Fruit fly (Drosophila melanogaster) whole organism, wandering third instar larva: ENCODE data around the gene CG14565.

Source experiments
- Abd-B ChIP-seq: fragments of >200 bp; optimal IDR thresholded peaks from 2 replicates; lab custom pipeline; 2017; ENCODE audit warnings: missing biosample characterization, missing genetic modification characterization
- CG32264 ChIP-seq: fragments of 200-800 bp; sonication (Bioruptor generic); optimal IDR thresholded peaks from 2 replicates; lab custom pipeline; 2016; ENCODE audit warnings: missing biosample characterization, missing genetic modification characterization
- CG9705 ChIP-seq: fragments of 200-800 bp; sonication (Bioruptor generic); optimal IDR thresholded peaks from 2 replicates; lab custom pipeline; 2018; ENCODE audit warnings: missing biosample characterization, mild to moderate bottlenecking, missing genetic modification characterization
- CrebA ChIP-seq: fragments of 200-800 bp; sonication (Bioruptor generic); optimal IDR thresholded peaks from 2 replicates; lab custom pipeline; 2016; ENCODE audit warnings: missing biosample characterization, mild to moderate bottlenecking, missing genetic modification characterization, borderline replicate concordance
- Dfd ChIP-seq: fragments of >200 bp; optimal IDR thresholded peaks from 2 replicates; lab custom pipeline; 2017; ENCODE audit warnings: missing biosample characterization, missing genetic modification characterization
- Dif ChIP-seq: fragments of 200-275, 200-300 bp; sonication (Bioruptor generic); optimal IDR thresholded peaks from 2 replicates; lab custom pipeline; 2018; ENCODE audit warnings: missing biosample characterization, missing genetic modification characterization; ENCODE audit not compliant: partially characterized antibody
- GATAd ChIP-seq: sonication (Bioruptor generic); optimal IDR thresholded peaks from 2 replicates; lab custom pipeline; 2016; ENCODE audit warnings: missing biosample characterization, missing genetic modification characterization
- HLH106 ChIP-seq: fragments of 200-800 bp; optimal IDR thresholded peaks from 3 replicates; lab custom pipeline; 2019; ENCODE audit warnings: missing biosample characterization, mild to moderate bottlenecking, missing genetic modification characterization, moderate library complexity
- Hr78 ChIP-seq: fragments of >200 bp; optimal IDR thresholded peaks from 2 replicates; lab custom pipeline; 2017; ENCODE audit warnings: missing biosample characterization, missing genetic modification characterization
- Hr83 ChIP-seq: fragments of 200-300 bp; sonication (Bioruptor generic); optimal IDR thresholded peaks from 2 replicates; lab custom pipeline; 2016; ENCODE audit warnings: missing biosample characterization, mild to moderate bottlenecking, missing genetic modification characterization, moderate library complexity; ENCODE audit not compliant: poor library complexity, severe bottlenecking
- Jra ChIP-seq: sonication (Bioruptor generic); optimal IDR thresholded peaks from 2 replicates; lab custom pipeline; 2016; ENCODE audit warnings: missing biosample characterization, missing genetic modification characterization
- Mio ChIP-seq: sonication (Bioruptor generic); optimal IDR thresholded peaks from 2 replicates; lab custom pipeline; 2016; ENCODE audit warnings: missing biosample characterization, missing genetic modification characterization
- Myc ChIP-seq: fragments of >200 bp; optimal IDR thresholded peaks from 2 replicates; lab custom pipeline; 2017
- N ChIP-seq: fragments of >200 bp; optimal IDR thresholded peaks from 2 replicates; lab custom pipeline; 2018; ENCODE audit warnings: missing biosample characterization, missing external identifiers, missing genetic modification characterization
- OdsH ChIP-seq: fragments of 200-800 bp; sonication (Bioruptor generic); optimal IDR thresholded peaks from 2 replicates; lab custom pipeline; 2016; ENCODE audit warnings: missing biosample characterization, mild to moderate bottlenecking, missing genetic modification characterization
- Rel ChIP-seq, 2 experiments: fragments of 200-800 bp; sonication (Bioruptor generic) in 1 of 2; optimal IDR thresholded peaks; 2 replicates in 1 of 2; 3 replicates in 1 of 2; lab custom pipeline; 2016 to 2019; ENCODE audit warnings: mild to moderate bottlenecking in 2 of 2, missing biosample characterization in 2 of 2, missing genetic modification characterization in 2 of 2, moderate library complexity in 1 of 2
- Sp1 ChIP-seq: fragments of 200-800 bp; sonication (Bioruptor generic); optimal IDR thresholded peaks from 3 replicates; lab custom pipeline; 2019; ENCODE audit warnings: missing biosample characterization, mild to moderate bottlenecking, missing genetic modification characterization, moderate library complexity
- Vsx2 ChIP-seq: fragments of 200-300, 225-300 bp; sonication (Bioruptor generic); optimal IDR thresholded peaks from 2 replicates; lab custom pipeline; 2018; ENCODE audit warnings: missing biosample characterization, missing genetic modification characterization; ENCODE audit not compliant: partially characterized antibody
- br ChIP-seq: fragments of 200-800 bp; sonication (Bioruptor generic); optimal IDR thresholded peaks from 2 replicates; lab custom pipeline; 2016; ENCODE audit warnings: missing biosample characterization, missing genetic modification characterization
- brk ChIP-seq: fragments of 200-800 bp; sonication (Bioruptor generic); optimal IDR thresholded peaks from 2 replicates; lab custom pipeline; 2016; ENCODE audit warnings: missing biosample characterization, mild to moderate bottlenecking, missing genetic modification characterization
- dl ChIP-seq, 2 experiments: fragments of 175-275, 200-275 bp in 1 of 2; fragments of 200-275 bp in 1 of 2; sonication (Bioruptor generic); optimal IDR thresholded peaks; lab custom pipeline; 2018; ENCODE audit warnings: mild to moderate bottlenecking in 2 of 2, missing biosample characterization in 2 of 2, missing genetic modification characterization in 2 of 2, moderate library complexity in 2 of 2; ENCODE audit not compliant: partially characterized antibody in 2 of 2, insufficient read depth in 1 of 2
- dmrt93B ChIP-seq: fragments of 200-800 bp; sonication (Bioruptor generic); optimal IDR thresholded peaks from 2 replicates; lab custom pipeline; 2018; ENCODE audit warnings: missing biosample characterization, mild to moderate bottlenecking, missing genetic modification characterization
- dsf ChIP-seq: sonication (Bioruptor generic); optimal IDR thresholded peaks from 2 replicates; lab custom pipeline; 2016; ENCODE audit warnings: missing biosample characterization, missing genetic modification characterization, borderline replicate concordance
- ey ChIP-seq: fragments of 200-800 bp; sonication (Bioruptor generic); optimal IDR thresholded peaks from 2 replicates; lab custom pipeline; 2016; ENCODE audit warnings: missing biosample characterization, missing genetic modification characterization
- foxo ChIP-seq, 2 experiments: fragments of 200-800 bp; sonication (Bioruptor generic); optimal IDR thresholded peaks; 2 replicates in 1 of 2; 3 replicates in 1 of 2; lab custom pipeline; 2016 to 2017; ENCODE audit warnings: missing biosample characterization in 2 of 2, missing genetic modification characterization in 2 of 2
- fru ChIP-seq: fragments of 200-800 bp; sonication (Bioruptor generic); optimal IDR thresholded peaks from 3 replicates; lab custom pipeline; 2016; ENCODE audit warnings: missing biosample characterization, mild to moderate bottlenecking, missing genetic modification characterization
- h ChIP-seq: fragments of 200-800 bp; sonication (Bioruptor generic); optimal IDR thresholded peaks from 3 replicates; lab custom pipeline; 2016; ENCODE audit warnings: missing biosample characterization, mild to moderate bottlenecking, missing genetic modification characterization
- jim ChIP-seq: fragments of 175-275, 200-325 bp; sonication (Bioruptor generic); optimal IDR thresholded peaks from 2 replicates; lab custom pipeline; 2016; ENCODE audit warnings: missing biosample characterization, mild to moderate bottlenecking, missing genetic modification characterization
- lola ChIP-seq: fragments of >200 bp; optimal IDR thresholded peaks from 2 replicates; lab custom pipeline; 2017; ENCODE audit warnings: missing biosample characterization, missing genetic modification characterization
- pan ChIP-seq: fragments of >200 bp; optimal IDR thresholded peaks from 2 replicates; lab custom pipeline; 2017
- psq ChIP-seq: fragments of 200-800 bp; sonication (Bioruptor generic); optimal IDR thresholded peaks from 3 replicates; lab custom pipeline; 2017; ENCODE audit warnings: missing biosample characterization, mild to moderate bottlenecking, missing genetic modification characterization, moderate library complexity
- rgr ChIP-seq: fragments of 200-800 bp; sonication (Bioruptor generic); optimal IDR thresholded peaks from 3 replicates; lab custom pipeline; 2016; ENCODE audit warnings: missing biosample characterization, mild to moderate bottlenecking, missing genetic modification characterization
- sage ChIP-seq: fragments of 200-800 bp; sonication (Bioruptor generic); optimal IDR thresholded peaks from 2 replicates; lab custom pipeline; 2016; ENCODE audit warnings: missing biosample characterization, mild to moderate bottlenecking, missing genetic modification characterization
- sv ChIP-seq: fragments of 200-800 bp; sonication (Bioruptor generic); optimal IDR thresholded peaks from 3 replicates; lab custom pipeline; 2016; ENCODE audit warnings: missing biosample characterization, missing genetic modification characterization
- tai ChIP-seq: sonication (Bioruptor generic); optimal IDR thresholded peaks from 2 replicates; lab custom pipeline; 2016; ENCODE audit warnings: missing biosample characterization, missing genetic modification characterization
- usp ChIP-seq: fragments of >200 bp; optimal IDR thresholded peaks from 2 replicates; lab custom pipeline; 2017; ENCODE audit warnings: missing biosample characterization, missing genetic modification characterization
- woc ChIP-seq: sonication (Bioruptor generic); optimal IDR thresholded peaks from 2 replicates; lab custom pipeline; 2016; ENCODE audit warnings: missing biosample characterization, mild to moderate bottlenecking, missing genetic modification characterization

The CG14565 gene

DNA sequence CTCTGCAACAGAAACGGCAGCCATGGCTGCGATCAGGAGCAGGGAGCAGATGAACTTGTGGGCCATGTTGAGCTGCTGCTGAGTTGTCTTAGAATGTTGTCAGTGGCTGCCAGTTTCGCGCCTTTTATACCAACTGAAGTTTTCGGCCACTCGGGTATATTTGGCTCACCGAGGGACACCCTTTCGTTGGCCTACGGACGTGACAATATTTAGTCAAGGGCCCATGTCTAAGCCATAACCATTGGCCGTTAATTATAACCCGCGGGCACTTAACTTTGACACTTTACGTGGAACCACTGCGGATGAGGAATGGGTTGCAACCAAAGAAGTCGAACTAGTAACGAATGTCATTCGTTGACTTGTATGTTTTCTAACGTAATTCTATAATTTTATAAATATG is 10.7 kb downstream of the CG14565 start, which contains the start of gene CG14568:
Gene CG14568 (minus strand): TSS at position 101 of the 400 bp plus-strand sequence.
- no peak for TF ChIP-seq Vsx2
- TF ChIP-seq Myc (lab: Kevin White, UChicago): no peak
- no peak for TF ChIP-seq Hr78 (GFP tag; lab: Kevin White, UChicago)
- no peak for TF ChIP-seq CG9705
- no peak for TF ChIP-seq Dif
- no peak for TF ChIP-seq ey (GFP tag; lab: Kevin White, UChicago)
- TF ChIP-seq fru (GFP tag; lab: Kevin White, UChicago): no peak
- no peak for TF ChIP-seq Abd-B (GFP tag; lab: Kevin White, UChicago)
- TF ChIP-seq dl (GFP tag; optimal IDR thresholded peaks at IDR 0.05; lab: Kevin White, UChicago; ENCODE audit: insufficient read depth in 1 of 2, partially characterized antibody in 2 of 2): no peak
- no peak for TF ChIP-seq GATAd
- no peak for TF ChIP-seq woc (GFP tag; lab: Kevin White, UChicago)
- no peak for TF ChIP-seq Jra (GFP tag; lab: Kevin White, UChicago)
- no peak for TF ChIP-seq rgr
- TF ChIP-seq jim (GFP tag; lab: Kevin White, UChicago): no peak
- no peak for TF ChIP-seq pan
- TF ChIP-seq CrebA (GFP tag; lab: Kevin White, UChicago): no peak
- TF ChIP-seq usp (GFP tag; lab: Kevin White, UChicago): no peak
- no peak for TF ChIP-seq N (GFP tag; lab: Kevin White, UChicago)
- TF ChIP-seq Mio (GFP tag; lab: Kevin White, UChicago): no peak
- no peak for TF ChIP-seq tai (GFP tag; lab: Kevin White, UChicago)

DNA sequence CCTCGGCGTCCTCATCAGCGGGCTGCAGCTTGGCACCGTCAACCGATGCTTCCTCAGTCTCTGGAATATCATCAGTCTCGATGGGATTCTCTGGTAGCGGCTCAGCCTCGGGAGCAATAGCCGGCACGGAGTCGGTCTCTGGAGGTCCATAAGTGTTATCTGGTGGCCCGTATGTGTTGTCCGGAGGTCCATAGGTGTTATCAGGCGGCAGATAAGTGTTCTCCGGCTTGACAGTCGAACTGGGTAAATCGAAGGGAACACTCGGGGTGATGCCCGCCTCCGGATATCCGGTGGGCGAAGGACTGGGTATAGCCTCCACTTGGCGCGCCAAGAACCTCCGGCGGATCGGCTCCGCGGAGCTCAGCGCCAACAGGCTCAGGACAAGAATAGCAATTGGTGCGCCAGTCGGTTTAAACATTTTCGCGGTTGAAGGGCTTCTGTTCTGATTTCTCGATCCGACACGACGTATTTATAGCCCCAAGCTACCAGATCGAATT is 12.9 kb downstream of the CG14565 start, which contains the start of gene CG14569:
Gene CG14569 (minus strand): TSS at position 447 of the 497 bp plus-strand sequence.
- TF ChIP-seq CG9705: no peak
- TF ChIP-seq h (GFP tag; lab: Kevin White, UChicago): no peak
- TF ChIP-seq pan: no peak
- no peak for TF ChIP-seq sage (GFP tag; lab: Kevin White, UChicago)
- no peak for TF ChIP-seq woc (GFP tag; lab: Kevin White, UChicago)
- TF ChIP-seq brk (GFP tag; lab: Kevin White, UChicago): no peak
- TF ChIP-seq Vsx2: no peak
- TF ChIP-seq Dif: no peak
- TF ChIP-seq GATAd: no peak
- no peak for TF ChIP-seq lola (GFP tag; lab: Kevin White, UChicago)
- no peak for TF ChIP-seq CrebA (GFP tag; lab: Kevin White, UChicago)
- no peak for TF ChIP-seq dsf (GFP tag; lab: Kevin White, UChicago)
- TF ChIP-seq br: no peak
- no peak for TF ChIP-seq dl (GFP tag; optimal IDR thresholded peaks at IDR 0.05; lab: Kevin White, UChicago; ENCODE audit: insufficient read depth in 1 of 2, partially characterized antibody in 2 of 2)
- no peak for TF ChIP-seq Sp1 (GFP tag; lab: Kevin White, UChicago)
- TF ChIP-seq fru (GFP tag; lab: Kevin White, UChicago): no peak
- no peak for TF ChIP-seq Abd-B (GFP tag; lab: Kevin White, UChicago)
- TF ChIP-seq Hr83: no peak
- TF ChIP-seq sv (GFP tag; lab: Kevin White, UChicago): no peak

- TF ChIP-seq usp (GFP tag; lab: Kevin White, UChicago) (no peak), Abd-B (GFP tag; lab: Kevin White, UChicago) (no peak), sv (GFP tag; lab: Kevin White, UChicago) (no peak), OdsH (GFP tag; lab: Kevin White, UChicago) (no peak)
- TF ChIP-seq, all 38 proteins: peak for 0
These were observed 13.7 kb downstream of the CG14565 start, which contains the start of gene CG14570 for dm6 chr3L:21730354-21730753. TSS of gene CG14570 (minus strand) at chr3L:21730454.

DNA sequence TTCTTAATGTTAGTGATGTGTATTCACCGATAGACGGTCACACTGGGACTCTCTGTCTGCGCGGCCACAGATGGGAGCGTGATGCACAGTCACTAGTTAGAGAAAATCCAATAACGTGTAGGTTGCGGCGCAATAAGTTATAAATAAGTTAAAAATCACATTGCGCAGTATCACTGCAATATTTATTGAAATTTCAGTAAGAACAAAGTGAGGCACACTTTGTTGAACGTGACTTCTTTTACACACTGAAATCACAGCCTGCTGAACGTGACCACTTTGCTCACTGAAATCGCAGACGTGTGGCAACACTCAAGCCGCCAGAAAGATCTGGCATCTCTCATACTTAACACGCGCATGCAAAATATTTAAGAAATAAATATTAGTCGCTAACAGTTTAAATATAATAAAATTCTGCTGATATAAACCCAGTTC is 15.4 kb downstream of the CG14565 start, which contains the start of the genes CG11247 and Polr2H:
Gene CG11247 (minus strand): TSS at position 191 of the 432 bp plus-strand sequence.
Gene Polr2H (plus strand): TSS at position 317 of the 432 bp plus-strand sequence.
- TF ChIP-seq N (GFP tag; lab: Kevin White, UChicago) (no peak), foxo (GFP tag; optimal IDR thresholded peaks at IDR 0.05; lab: Kevin White, UChicago) (peak in 1 of 2 experiments; percentile 92), OdsH (GFP tag; lab: Kevin White, UChicago) (peak; percentile 81), fru (GFP tag; lab: Kevin White, UChicago) (peak; percentile 86), ey (GFP tag; lab: Kevin White, UChicago) (peak; percentile 91), sv (GFP tag; lab: Kevin White, UChicago) (peak; percentile 87), dmrt93B (peak; percentile 85), HLH106 (tag; lab: Kevin White, UChicago) (peak; percentile 90), Mio (GFP tag; lab: Kevin White, UChicago) (peak; percentile 3), dsf (GFP tag; lab: Kevin White, UChicago) (peak; percentile 60), CG9705 (peak; percentile 75), sage (GFP tag; lab: Kevin White, UChicago) (peak; percentile 38), h (GFP tag; lab: Kevin White, UChicago) (peak; percentile 90), Dif (no peak), usp (GFP tag; lab: Kevin White, UChicago) (no peak), Hr83 (peak; percentile 88), CG32264 (GFP tag; lab: Kevin White, UChicago) (peak; percentile 64), Sp1 (GFP tag; lab: Kevin White, UChicago) (peak; percentile 74), lola (GFP tag; lab: Kevin White, UChicago) (no peak), brk (GFP tag; lab: Kevin White, UChicago) (peak; percentile 77), woc (GFP tag; lab: Kevin White, UChicago) (peak; percentile 93), tai (GFP tag; lab: Kevin White, UChicago) (no peak), br (peak; percentile 86), Jra (GFP tag; lab: Kevin White, UChicago) (peak; percentile 90), Dfd (no peak), Hr78 (GFP tag; lab: Kevin White, UChicago) (no peak), Rel (GFP tag; optimal IDR thresholded peaks at IDR 0.05; lab: Kevin White, UChicago) (no peak), Rel (tag; optimal IDR thresholded peaks at IDR 0.05; lab: Kevin White, UChicago) (peak; percentile 86), Vsx2 (no peak), psq (GFP tag; lab: Kevin White, UChicago) (peak; percentile 80), dl (GFP tag; optimal IDR thresholded peaks at IDR 0.05; lab: Kevin White, UChicago; ENCODE audit: insufficient read depth in 1 of 2, partially characterized antibody in 2 of 2) (no peak), rgr (peak; percentile 90)
